Fruit fly (Drosophila melanogaster): ENCODE data around the gene CG14453.

DNA sequence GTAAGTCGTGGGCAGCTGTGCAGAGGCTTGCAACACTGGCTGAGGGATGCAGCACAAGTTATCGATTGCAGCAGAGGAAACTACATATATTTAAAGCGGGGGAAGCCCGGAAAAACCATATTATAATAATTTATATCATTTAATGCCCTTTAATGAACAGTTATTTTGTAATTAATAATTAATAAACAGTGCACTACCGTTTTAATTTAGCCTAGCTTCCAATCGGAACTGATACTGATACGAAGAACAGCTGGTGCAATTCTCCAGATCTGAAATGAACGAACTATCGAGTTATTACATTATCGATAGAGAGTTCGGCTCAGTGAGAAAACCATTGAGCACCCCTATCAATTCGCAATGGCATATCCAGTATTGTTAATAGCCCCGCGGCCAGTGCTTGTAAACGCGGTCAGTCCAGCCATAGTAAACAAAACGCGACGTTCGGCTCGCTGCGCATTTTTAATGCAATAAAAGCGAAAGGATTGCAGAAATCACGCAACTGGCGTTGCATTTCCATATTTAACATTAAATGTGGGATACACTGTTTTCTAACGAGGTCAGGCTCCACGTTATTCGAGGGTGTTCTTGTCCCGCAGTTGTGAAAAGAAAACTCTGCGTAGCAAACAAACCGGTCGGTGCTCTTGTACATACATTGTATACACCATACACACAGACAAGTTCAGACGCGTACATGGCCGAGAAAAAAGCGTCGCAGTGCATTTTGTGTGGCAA, 47.7 kb downstream of the CG14453 start, which contains the start of gene CG7369:
- TF ChIP-seq CG8478 (optimal IDR thresholded peaks at IDR 0.05) (no peak), CG5953 (GFP tag; IDR thresholded peaks at IDR 0.05) (peak; percentile 34; the same call in 1 of the 2 replicates), bowl (GFP tag; IDR thresholded peaks at IDR 0.05) (no peak), ro (GFP tag; IDR thresholded peaks at IDR 0.05) (peak; percentile 45; the same call in 1 of the 2 replicates), fru (optimal IDR thresholded peaks at IDR 0.05) (no peak), kni (GFP tag; optimal IDR thresholded peaks at IDR 0.05) (peak; percentile 64), cwo (GFP tag; optimal IDR thresholded peaks at IDR 0.05) (peak; percentile 76), z (GFP tag; IDR thresholded peaks at IDR 0.05) (no peak), ERR (GFP tag; optimal IDR thresholded peaks at IDR 0.05) (peak; percentile 61), Tbp (GFP tag; optimal IDR thresholded peaks at IDR 0.05) (no peak), CG16863 (GFP tag; optimal IDR thresholded peaks at IDR 0.05) (peak; percentile 63), CG12155 (GFP tag; optimal IDR thresholded peaks at IDR 0.05) (peak; percentile 90), CG10274 (GFP tag; optimal IDR thresholded peaks at IDR 0.05) (peak; percentile 62)

Data from whole organism, embryonic.